Worm (Caenorhabditis elegans) whole organism, dauer: ENCODE data around the gene pals-19.
"Not testable (repeated sequence)": the region's sequence is repeated elsewhere in the genome, so short reads cannot be mapped to it uniquely, and the experiment has no call there.

Experiments used
- unc-62 ChIP-seq: sonication (generic microtip); optimal IDR thresholded peaks from 2 replicates; lab custom pipeline; 2017; ENCODE audit warnings: missing biosample characterization, missing genetic modification reagents, missing genetic modification characterization

Gene pals-19

DNA sequence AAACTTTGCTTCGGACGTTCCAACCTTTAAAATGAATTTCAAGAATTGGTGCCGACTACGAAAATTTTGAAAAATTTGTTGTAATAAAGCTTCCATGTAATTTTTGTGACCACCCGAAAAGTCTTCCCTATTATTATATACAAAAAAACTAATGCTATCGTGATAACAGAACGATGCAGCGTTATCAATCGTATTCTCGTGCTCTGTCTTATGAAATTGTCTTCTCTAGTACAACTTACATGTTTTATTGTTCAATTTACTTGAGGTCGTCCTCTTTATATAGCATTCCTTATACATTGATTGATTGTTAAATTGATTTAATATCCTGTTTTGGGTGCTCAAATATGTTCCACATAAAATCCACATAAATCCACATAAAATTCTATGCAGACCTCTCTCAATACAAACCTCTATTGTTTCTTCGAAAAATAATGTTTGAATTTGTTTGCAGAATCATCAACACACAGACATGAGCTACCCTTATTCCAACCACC is at the start of gene pals-19:
Gene pals-19 (plus strand): TSS at position 444 of the 494 bp plus-strand sequence.
- no peak for TF ChIP-seq unc-62 (GFP tag; lab: Kevin White, UChicago)

DNA sequence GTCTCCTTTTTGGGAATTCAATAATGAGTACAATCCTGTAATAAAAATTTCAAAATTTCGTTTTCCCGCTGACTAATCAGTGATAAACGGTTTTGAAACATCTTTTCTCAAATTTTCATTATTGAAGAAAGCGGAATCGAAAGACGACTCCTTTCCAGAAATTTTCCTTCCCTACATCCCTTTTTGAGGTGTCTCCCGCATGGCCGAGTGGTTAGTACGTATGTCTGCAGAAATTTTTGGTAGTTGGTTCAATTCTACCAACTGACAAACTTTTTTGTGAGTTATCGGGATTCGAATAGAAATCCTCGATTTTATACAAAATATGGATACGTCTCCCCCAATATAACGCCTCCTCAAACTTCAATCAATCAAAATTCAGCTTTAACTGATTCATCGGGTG is 47.2 kb upstream of the pals-19 start:
- TF ChIP-seq unc-62 (GFP tag; lab: Kevin White, UChicago), result no peak

DNA sequence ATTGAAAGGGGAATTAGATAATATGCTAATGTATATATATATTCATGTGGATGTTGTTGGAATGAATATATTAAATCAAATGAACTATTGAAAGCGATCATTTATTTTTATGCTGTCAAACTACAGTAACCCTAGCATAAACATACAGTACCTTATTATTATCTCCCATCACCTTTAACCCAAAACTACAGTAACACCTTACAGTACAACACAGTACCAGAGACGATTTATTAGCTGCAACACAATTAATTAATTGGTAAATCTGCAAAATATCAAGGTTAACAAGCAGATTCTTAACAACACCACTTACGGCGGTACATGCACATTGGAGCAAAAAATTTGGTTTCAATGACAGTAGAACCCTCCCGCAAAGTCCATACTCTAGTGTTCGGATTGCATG is 46.4 kb upstream of the pals-19 start, which contains the start of gene Y82E9BL.1:
Gene Y82E9BL.1 (minus strand): TSS at position 101 of the 400 bp plus-strand sequence.
- no peak for TF ChIP-seq unc-62 (GFP tag; lab: Kevin White, UChicago)

DNA sequence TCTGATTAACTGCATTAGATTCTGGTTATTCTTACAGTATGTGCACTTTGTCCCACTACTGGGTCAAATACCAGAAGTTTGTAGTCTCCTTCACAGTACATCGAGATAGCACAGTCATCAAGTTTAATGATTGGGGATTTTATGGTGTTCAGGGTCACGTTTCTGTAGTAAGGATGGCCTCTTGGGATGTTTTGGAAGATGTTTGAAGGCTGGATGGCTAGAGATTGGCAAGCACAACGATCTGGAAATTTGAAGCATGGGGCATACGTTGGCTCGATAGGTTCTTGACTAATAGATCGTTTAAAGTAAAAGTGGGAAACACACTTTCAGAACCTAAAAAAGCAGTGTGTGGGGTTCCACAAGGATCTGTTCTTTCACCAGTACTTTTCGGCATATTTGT is 43.8 kb upstream of the pals-19 start, which contains the start of gene Y82E9BR.8:
Gene Y82E9BR.8 (minus strand): TSS at position 101 of the 400 bp plus-strand sequence.
- TF ChIP-seq unc-62 (GFP tag; lab: Kevin White, UChicago), result not testable (repeated sequence)

DNA sequence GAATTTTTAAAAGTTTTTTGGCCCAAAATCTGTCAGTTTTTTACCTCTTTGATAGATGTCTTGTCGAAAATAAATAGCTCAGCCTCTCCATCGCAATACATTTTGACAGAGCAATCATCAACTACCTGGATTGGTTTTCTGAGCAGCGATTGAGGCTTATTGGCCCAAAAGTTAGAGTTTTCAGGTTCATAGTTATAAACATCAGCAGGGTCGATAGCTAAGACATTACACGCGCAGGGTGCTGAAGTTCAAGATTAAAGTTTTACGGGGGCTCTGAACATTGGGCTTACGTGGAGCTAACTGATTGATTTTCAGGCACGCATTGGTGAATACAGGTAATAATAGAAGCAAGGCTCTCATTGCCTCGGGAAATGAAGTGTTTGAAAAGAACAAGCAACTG is 42.1 kb upstream of the pals-19 start, which contains the start of gene Y82E9BR.9:
Gene Y82E9BR.9 (minus strand): TSS at position 101 of the 400 bp plus-strand sequence.
- no peak for TF ChIP-seq unc-62 (GFP tag; lab: Kevin White, UChicago)

DNA sequence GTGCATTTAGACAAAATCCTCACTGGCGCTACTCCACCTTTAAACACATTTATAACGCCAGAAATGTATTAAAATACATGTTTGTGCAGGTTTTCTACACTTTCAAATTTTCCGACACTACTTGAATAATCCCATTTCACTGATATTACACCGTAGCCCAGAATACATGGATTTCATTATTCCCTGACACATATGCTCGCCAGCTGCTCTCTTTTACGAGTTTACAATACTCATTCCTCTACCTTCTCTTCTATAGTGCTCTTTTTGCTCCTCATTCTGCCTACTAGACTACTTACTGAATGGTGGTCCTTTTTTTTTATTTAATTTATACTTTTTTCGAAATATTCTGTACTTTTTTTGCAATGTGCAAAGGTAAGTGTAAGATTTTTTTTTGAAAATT is 29.2 kb upstream of the pals-19 start:
- no peak for TF ChIP-seq unc-62 (GFP tag; lab: Kevin White, UChicago)

DNA sequence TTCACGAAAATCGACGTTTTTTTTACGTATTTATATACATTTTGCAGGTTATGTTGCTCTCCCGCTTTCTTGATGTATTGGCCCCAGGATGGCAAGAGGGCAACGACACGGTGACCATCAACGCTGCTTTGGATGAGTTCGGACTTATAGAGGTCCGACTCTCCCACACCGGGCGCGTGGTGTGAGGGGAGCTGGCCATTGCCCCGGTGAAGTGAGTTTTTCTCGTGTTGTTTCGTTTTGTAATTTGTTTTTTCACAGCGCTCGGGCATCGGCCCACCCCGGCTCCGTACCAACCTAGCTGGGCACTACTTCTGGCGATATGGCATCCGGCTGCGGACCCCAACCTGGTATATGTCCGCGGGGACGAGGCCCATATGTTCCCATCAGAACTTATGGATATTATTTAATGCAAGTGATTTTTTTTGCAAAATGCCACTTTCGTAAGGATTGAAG is 27.4 kb upstream of the pals-19 start, which contains the start of gene Y82E9BR.20:
Gene Y82E9BR.20 (plus strand): TSS at position 51 of the 453 bp plus-strand sequence.
- TF ChIP-seq unc-62 (GFP tag; lab: Kevin White, UChicago), result no peak

DNA sequence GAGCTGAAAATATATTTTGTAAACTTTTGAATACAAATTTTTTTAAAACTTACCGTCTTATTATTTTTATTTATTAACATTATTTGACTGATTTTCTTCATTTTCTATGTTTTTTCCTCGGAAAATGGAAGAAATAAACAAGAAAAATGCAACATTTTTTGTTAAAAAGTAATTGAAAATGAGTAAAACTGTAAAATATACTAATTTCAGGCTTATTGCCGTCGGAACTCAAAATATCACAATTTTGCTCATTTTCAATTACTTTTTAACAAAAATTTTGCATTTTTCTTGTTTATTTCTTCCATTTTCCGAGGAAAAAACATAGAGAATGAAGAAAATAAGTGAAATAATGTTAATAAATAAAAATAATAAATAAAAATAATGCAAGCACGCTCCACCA is 26.2 kb upstream of the pals-19 start, which contains the start of gene Y82E9BR.10:
Gene Y82E9BR.10 (minus strand): TSS at position 101 of the 400 bp plus-strand sequence.
- TF ChIP-seq unc-62 (GFP tag; lab: Kevin White, UChicago), result not testable (repeated sequence)

DNA sequence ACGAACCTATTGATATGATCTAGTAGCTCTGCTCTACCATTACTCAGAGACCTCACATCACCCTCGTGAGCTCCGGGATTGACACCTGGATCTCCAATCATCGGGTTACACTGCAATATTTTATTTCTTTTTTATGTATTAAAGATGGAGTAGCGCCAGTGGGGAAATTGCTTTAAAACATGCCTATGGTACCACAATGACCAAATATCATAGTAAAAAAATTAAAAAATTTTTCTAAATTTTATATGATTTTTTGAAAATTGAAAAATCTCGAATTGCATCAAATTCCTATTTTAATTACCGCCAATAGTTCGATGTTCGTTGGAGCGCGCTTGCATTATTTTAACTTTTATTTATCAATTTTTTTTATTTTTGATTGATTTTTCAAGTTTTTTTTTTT is 23.8 kb upstream of the pals-19 start, which contains the start of gene pals-40:
Gene pals-40 (minus strand): TSS at position 101 of the 400 bp plus-strand sequence.
- TF ChIP-seq unc-62 (GFP tag; lab: Kevin White, UChicago), result not testable (repeated sequence)

DNA sequence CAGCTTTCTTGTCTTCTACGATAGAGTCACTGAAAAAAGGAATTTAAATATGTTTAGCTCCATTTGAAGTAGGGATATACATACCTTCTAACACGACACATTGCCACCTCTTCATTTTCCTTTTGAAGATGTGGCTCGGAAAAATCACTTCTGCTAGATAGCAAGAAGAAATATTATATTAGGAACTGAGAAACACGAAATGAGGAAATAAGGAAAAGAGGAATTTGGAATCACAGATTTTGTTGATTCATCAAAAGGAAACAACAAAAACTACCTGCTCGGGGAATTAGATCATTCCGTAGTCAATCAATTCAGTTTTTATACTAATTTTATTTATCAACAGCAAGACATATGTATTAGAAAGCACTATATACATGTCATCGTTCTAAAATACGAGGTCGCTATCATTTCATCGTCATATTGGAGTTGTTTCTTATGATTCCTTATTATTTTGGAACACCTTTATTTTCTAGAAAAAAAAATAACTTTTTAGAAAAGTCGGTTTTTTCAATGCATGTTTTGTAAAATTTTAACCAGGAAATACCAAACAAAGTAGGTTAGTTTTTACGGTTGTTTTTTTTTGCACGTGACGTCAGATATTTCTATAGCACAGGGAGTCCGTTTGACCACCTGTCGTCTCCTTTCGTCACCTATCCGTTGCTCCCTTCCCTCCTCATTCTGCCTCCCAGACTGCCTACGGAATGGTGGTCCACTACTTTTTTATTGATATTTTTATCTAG is 21.0 kb upstream of the pals-19 start, which contains the start of the genes pals-21 and Y82E9BR.6:
Gene pals-21 (minus strand): TSS at position 101 of the 740 bp plus-strand sequence.
Gene Y82E9BR.6 (plus strand): TSS at position 690 of the 740 bp plus-strand sequence.
- no peak for TF ChIP-seq unc-62 (GFP tag; lab: Kevin White, UChicago)

DNA sequence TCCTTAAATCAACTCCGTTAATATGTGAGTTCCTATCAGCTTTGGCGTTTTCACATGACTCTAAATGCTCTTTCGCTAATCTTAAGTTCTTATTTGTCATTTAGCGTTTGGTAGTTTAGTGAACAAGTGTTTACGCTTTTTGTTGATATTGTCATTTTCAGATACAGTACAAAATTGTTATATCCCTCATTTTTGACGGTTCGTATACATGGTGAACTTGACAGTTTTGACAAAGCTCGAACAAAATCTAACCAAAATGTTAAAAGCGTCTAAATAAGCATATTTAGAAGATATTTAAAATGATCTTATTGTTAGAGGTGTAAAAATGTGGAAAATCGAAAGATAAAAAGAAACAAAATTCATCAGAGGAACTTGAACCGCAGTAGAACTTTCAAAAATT is 18.3 kb upstream of the pals-19 start:
- TF ChIP-seq unc-62 (GFP tag; lab: Kevin White, UChicago), result no peak

DNA sequence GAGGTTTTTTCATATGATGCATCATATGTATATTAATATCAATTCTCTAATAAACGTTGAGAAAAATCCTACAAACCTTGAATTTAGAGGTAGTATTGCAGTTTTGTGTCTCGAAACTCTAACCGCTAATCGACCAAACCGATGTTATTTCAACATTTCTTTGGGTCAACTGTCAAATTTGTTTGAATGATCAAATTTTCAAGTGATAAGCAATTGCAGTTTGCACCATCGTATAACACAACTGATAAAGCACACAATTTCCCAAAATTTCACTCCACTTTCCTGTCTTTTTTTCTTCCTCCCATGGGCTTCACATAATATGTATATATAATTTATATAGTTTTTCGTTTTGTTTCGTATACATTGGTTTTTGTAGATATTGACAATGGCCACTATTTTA is 17.6 kb upstream of the pals-19 start, which contains the start of the genes fbxa-138 and Y82E9BR.5:
Gene fbxa-138 (minus strand): TSS at position 161 of the 400 bp plus-strand sequence.
Gene Y82E9BR.5 (plus strand): TSS at position 279 of the 400 bp plus-strand sequence.
- TF ChIP-seq unc-62 (GFP tag; lab: Kevin White, UChicago), result no peak

DNA sequence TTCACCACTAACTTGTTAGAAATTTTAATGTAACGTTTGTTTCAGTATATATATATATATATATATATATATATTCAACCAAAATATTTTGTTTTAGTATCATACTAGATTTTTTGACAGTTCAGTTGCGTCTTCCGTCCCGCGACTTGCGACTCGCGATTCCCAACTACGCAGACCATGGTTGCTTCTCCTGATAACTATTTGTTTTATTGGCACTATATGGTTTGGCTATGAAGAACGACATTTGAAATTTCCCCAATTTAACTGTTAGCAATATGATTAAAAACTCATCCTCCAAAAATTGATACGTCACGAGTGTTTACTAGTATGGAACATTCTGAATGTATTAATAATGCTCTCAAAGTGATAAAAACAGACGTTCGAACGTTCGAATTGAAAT is 17.0 kb upstream of the pals-19 start:
- no peak for TF ChIP-seq unc-62 (GFP tag; lab: Kevin White, UChicago)

DNA sequence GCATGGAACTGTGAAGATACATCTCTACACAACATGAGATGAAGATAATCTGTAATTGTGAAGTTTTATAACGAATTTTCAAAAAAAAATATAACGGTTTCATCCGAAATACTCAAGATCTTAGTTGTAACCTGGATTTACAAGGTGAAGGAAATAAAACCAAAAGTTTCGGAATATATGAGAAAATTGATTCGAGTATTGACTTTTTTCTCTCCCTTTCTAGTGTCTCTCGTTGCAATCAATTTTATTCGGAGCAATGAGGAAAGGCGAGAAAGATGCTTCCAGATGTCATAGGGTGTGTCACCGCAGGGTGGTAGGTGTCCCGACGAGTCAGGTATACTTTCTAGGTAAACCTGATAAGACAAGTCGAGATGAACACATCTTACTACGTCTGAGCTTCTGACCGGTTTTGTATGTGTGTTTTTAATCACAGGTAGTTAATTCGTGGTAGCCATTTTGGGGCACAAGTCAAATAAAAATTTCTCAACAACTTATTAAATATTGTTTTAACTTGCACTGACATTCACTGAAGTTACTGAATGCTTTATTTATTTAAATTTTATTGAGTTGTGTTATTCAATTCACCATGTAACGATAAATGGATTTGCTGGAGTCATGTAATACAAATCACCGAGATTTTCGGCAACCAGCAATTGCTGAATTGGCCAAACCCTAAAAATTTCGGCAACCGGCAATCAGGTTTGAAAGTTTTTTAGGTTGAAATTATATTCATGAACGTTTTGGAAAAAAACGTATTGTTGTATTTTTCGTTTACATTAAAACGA is 13.3 kb upstream of the pals-19 start, which contains the start of gene pals-20:
Gene pals-20 (minus strand): TSS at position 51 of the 785 bp plus-strand sequence.
- TF ChIP-seq unc-62 (GFP tag; lab: Kevin White, UChicago), result no peak

DNA sequence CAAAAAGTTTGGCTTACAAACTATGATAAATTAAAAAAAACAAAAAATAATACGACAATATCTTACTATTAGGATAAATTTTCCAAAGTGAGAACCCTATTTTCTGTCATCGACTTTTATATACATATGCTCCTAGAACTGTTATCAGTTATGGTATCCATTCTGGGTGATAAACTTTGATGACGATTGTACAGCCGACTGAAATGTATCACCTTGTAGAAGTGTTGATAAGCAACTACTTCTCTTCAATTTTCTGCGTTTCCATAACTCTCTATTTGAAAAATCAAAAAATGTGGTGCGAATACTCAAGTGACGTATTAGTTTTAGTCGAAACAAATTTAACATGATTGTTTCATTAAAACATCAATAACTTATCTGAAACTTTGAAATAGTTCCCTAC is 11.8 kb upstream of the pals-19 start:
- TF ChIP-seq unc-62 (GFP tag; lab: Kevin White, UChicago), result no peak
